Fruit fly (Drosophila melanogaster) whole organism, pupa: Measurements from ENCODE around the gene mRpS24.

ENCODE experiments used
- CG10348 ChIP-seq: fragments of 200-800 bp; sonication (Bioruptor generic); IDR thresholded peaks from 2 replicates; pipeline ENCODE4 v1.3.6; 2022; ENCODE audit warnings: missing biosample characterization, missing genetic modification characterization
- CG12605 ChIP-seq: fragments of 200-800 bp; sonication (Bioruptor generic); IDR thresholded peaks from 2 replicates; pipeline ENCODE4 v1.3.6; 2022; ENCODE audit warnings: missing biosample characterization, missing genetic modification characterization
- CG13204 ChIP-seq: fragments of 200-800 bp; sonication (Bioruptor generic); optimal IDR thresholded peaks from 2 replicates; lab custom pipeline; 2018; ENCODE audit warnings: missing biosample characterization, mild to moderate bottlenecking, missing genetic modification characterization, moderate library complexity
- CG14655 ChIP-seq: fragments of 200-800 bp; sonication (Bioruptor generic); optimal IDR thresholded peaks from 3 replicates; lab custom pipeline; 2017; ENCODE audit warnings: mild to moderate bottlenecking, missing biosample characterization, missing genetic modification reagents, missing genetic modification characterization
- CG15710 ChIP-seq: fragments of 200-800 bp; sonication (Bioruptor generic); optimal IDR thresholded peaks from 2 replicates; lab custom pipeline; 2018; ENCODE audit warnings: missing biosample characterization, mild to moderate bottlenecking, missing genetic modification characterization, moderate library complexity
- CG17806 ChIP-seq: fragments of 200-800 bp; sonication (Bioruptor generic); optimal IDR thresholded peaks from 2 replicates; lab custom pipeline; 2018; ENCODE audit warnings: missing biosample characterization, mild to moderate bottlenecking, missing genetic modification characterization, moderate library complexity
- CG32121 ChIP-seq: fragments of 200-800 bp; sonication (Bioruptor generic); IDR thresholded peaks from 2 replicates; pipeline ENCODE4 v1.3.6; 2022; ENCODE audit warnings: missing biosample characterization, missing genetic modification characterization
- CG34367 ChIP-seq: fragments of 200-800 bp; sonication (Bioruptor generic); optimal IDR thresholded peaks from 2 replicates; lab custom pipeline; 2018; ENCODE audit warnings: missing biosample characterization, mild to moderate bottlenecking, missing genetic modification characterization
- CG4496 ChIP-seq: fragments of 200-800 bp; sonication (Bioruptor generic); IDR thresholded peaks from 3 replicates; pipeline ENCODE4 v1.3.6; 2022; ENCODE audit warnings: missing biosample characterization, missing genetic modification characterization
- CG8159 ChIP-seq: fragments of 200-800 bp; sonication (Bioruptor generic); optimal IDR thresholded peaks from 3 replicates; lab custom pipeline; 2018; ENCODE audit warnings: missing biosample characterization, mild to moderate bottlenecking, missing genetic modification characterization, moderate library complexity
- CG8301 ChIP-seq: fragments of 200-800 bp; sonication (Bioruptor generic); optimal IDR thresholded peaks from 2 replicates; lab custom pipeline; 2018; ENCODE audit warnings: missing biosample characterization, mild to moderate bottlenecking, missing genetic modification characterization
- CG9948 ChIP-seq: fragments of 200-800 bp; sonication (Bioruptor generic); optimal IDR thresholded peaks from 2 replicates; lab custom pipeline; 2018; ENCODE audit warnings: missing biosample characterization, mild to moderate bottlenecking, missing genetic modification characterization, moderate library complexity
- D1 ChIP-seq: fragments of 200-800 bp; sonication (Bioruptor generic); optimal IDR thresholded peaks from 2 replicates; lab custom pipeline; 2018; ENCODE audit warnings: missing biosample characterization, mild to moderate bottlenecking, missing genetic modification characterization, moderate library complexity
- EcR ChIP-seq: fragments of 200-800 bp; sonication (Bioruptor generic); optimal IDR thresholded peaks from 3 replicates; lab custom pipeline; 2019; ENCODE audit warnings: missing biosample characterization, missing genetic modification characterization, mild to moderate bottlenecking, moderate library complexity, missing genetic modification reagents
- Ets98B ChIP-seq: fragments of 200-800 bp; sonication (Bioruptor generic); IDR thresholded peaks from 2 replicates; pipeline ENCODE4 v1.3.6; 2022; ENCODE audit warnings: missing biosample characterization, missing genetic modification characterization
- Pif1A ChIP-seq: fragments of 200-800 bp; sonication (Bioruptor generic); optimal IDR thresholded peaks from 3 replicates; lab custom pipeline; 2016; ENCODE audit warnings: missing biosample characterization, missing genetic modification characterization
- Pif1B ChIP-seq: fragments of 200-800 bp; sonication (Bioruptor generic); optimal IDR thresholded peaks from 3 replicates; lab custom pipeline; 2016; ENCODE audit warnings: missing biosample characterization, missing genetic modification characterization
- Snoo ChIP-seq: fragments of 200-800 bp; sonication (Bioruptor generic); optimal IDR thresholded peaks from 3 replicates; lab custom pipeline; 2017; ENCODE audit warnings: missing biosample characterization, mild to moderate bottlenecking, missing genetic modification characterization, inconsistent platforms
- fd96Ca ChIP-seq: fragments of 200-800 bp; sonication (Bioruptor generic); IDR thresholded peaks from 3 replicates; pipeline ENCODE4 v1.3.6; 2022; ENCODE audit warnings: missing biosample characterization, missing genetic modification characterization
- gl ChIP-seq: fragments of 200-800 bp; sonication (Bioruptor generic); optimal IDR thresholded peaks from 2 replicates; lab custom pipeline; 2018; ENCODE audit warnings: missing biosample characterization, mild to moderate bottlenecking, missing genetic modification characterization
- rn ChIP-seq: fragments of 200-800 bp; sonication (Bioruptor generic); IDR thresholded peaks from 2 replicates; pipeline ENCODE4 v1.3.6; 2022; ENCODE audit warnings: missing biosample characterization, missing genetic modification characterization

The mRpS24 gene

DNA sequence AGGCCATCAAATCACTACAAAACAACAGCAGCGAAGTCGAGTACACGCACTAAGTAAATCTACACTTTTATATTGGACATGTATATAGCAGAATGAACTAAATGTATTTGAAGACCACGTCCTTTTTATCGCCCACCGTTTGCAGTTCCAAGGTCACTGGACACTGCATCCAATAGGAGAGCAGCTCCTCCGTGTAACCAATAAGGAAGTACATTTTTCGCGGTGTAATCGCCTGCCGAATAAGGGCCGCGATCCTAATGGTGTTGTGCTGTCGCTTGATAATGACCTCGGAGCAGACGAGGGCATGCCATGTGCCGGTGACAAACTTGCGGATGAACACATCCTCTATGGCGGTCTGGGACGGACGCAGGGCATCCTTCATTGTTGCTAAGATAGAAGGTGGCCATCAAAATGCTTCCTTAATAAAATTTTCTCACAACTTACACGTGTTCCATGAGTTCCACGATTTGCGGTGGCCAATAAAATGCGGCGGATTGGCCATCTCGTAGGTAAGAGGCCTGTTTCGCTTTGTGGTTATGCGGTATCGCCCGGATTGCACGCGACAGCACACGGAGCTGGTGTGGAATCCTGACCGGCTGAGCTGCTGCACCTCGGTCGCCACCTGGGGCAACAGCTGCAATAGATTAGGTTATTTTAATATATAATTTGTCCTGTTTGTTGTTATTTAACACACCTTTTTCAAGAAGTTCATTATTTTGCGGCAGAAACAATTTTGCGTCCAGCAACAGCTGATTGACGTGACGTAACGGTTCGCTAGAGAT lies at the start of gene mRpS24:
mRpS24 (minus strand) TSS at position 772 of the 782 bp plus-strand sequence.
- TF ChIP-seq CG10348 (GFP tag; lab: Robert Waterston, UW), result no peak
- no peak for TF ChIP-seq CG13204 (GFP tag; lab: Kevin White, UChicago)
- no peak for TF ChIP-seq fd96Ca
- TF ChIP-seq CG8301 (tag; lab: Kevin White, UChicago), result no peak
- no peak for TF ChIP-seq CG34367
- TF ChIP-seq Ets98B (GFP tag; lab: Robert Waterston, UW), result no peak
- no peak for TF ChIP-seq CG4496
- TF ChIP-seq D1 (tag; lab: Kevin White, UChicago), result no peak
- no peak for TF ChIP-seq EcR (GFP tag; lab: Kevin White, UChicago)
- no peak for TF ChIP-seq CG8159 (tag; lab: Kevin White, UChicago)
- no peak for TF ChIP-seq CG15710 (tag; lab: Kevin White, UChicago)
- TF ChIP-seq CG12605 (GFP tag; lab: Robert Waterston, UW), result no peak

DNA sequence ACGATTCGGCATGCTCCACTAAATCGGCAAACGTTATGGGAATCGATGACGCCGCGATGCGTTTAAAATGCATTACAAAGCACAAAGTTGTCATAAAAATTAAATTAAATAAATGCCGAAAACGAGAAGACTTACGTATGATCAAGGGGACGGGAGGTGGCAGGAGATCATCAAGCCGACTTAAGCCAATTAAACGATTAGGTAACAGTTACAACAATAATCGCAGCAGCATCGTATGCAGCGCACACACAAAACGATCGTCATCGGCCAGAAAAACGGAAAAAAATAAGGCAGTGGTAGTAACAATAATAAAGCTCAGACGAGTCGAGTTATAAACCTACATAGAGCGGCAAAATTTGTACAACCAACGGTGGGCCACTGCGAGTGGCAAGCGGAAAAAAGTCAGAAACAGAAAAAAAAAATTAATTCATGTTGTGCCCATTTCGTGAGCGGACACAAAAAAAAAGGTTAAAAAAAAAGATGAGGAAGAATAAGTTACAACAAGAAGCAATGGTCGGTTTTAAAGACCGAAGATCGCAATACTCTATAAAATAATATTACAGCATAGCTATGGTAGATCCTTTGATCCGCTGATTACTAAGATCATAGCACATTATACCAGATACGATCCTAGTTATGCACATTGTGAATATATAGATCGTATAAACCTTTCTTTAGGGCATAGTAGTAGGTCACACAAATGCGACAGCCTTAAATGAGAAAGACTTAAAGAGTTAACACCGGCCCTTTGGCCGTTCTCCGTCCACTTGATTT lies 43.2 kb upstream of the mRpS24 start:
- TF ChIP-seq CG4496 (peak; percentile 9; the same call in 1 of the 3 replicates), Pif1A (GFP tag; lab: Kevin White, UChicago) (peak; percentile 47), CG15710 (tag; lab: Kevin White, UChicago) (peak; percentile 33), CG34367 (peak; percentile 43), CG14655 (GFP tag; lab: Kevin White, UChicago) (peak; percentile 21), CG17806 (tag; lab: Kevin White, UChicago) (peak; percentile 24), CG12605 (GFP tag; lab: Robert Waterston, UW) (peak; percentile 39; the same call in 1 of the 2 replicates), CG8159 (tag; lab: Kevin White, UChicago) (peak; percentile 40), EcR (GFP tag; lab: Kevin White, UChicago) (no peak), D1 (tag; lab: Kevin White, UChicago) (no peak), rn (no peak), Snoo (tag; lab: Kevin White, UChicago) (peak; percentile 57), Ets98B (GFP tag; lab: Robert Waterston, UW) (no peak), fd96Ca (peak; percentile 34; the same call in 1 of the 3 replicates), CG32121 (no peak), CG8301 (tag; lab: Kevin White, UChicago) (peak; percentile 3), CG9948 (peak; percentile 8), gl (tag; lab: Kevin White, UChicago) (no peak), Pif1B (GFP tag; lab: Kevin White, UChicago) (peak; percentile 38), CG13204 (GFP tag; lab: Kevin White, UChicago) (no peak), CG10348 (GFP tag; lab: Robert Waterston, UW) (no peak)

- TF ChIP-seq CG12605 (GFP tag; lab: Robert Waterston, UW) (no peak), CG14655 (GFP tag; lab: Kevin White, UChicago) (no peak), CG10348 (GFP tag; lab: Robert Waterston, UW) (no peak), fd96Ca (no peak), Pif1B (GFP tag; lab: Kevin White, UChicago) (no peak), Ets98B (GFP tag; lab: Robert Waterston, UW) (no peak), CG34367 (no peak), CG13204 (GFP tag; lab: Kevin White, UChicago) (no peak), gl (tag; lab: Kevin White, UChicago) (no peak), CG32121 (no peak), Snoo (tag; lab: Kevin White, UChicago) (peak; percentile 43), CG8159 (tag; lab: Kevin White, UChicago) (peak; percentile 5)
- TF ChIP-seq, all 21 proteins: peak for 2
These were observed 42.6 kb upstream of the mRpS24 start for dm6 chr3R:24205935-24206334.

- TF ChIP-seq gl (tag; lab: Kevin White, UChicago), result no peak
- TF ChIP-seq fd96Ca, result no peak
- no peak for TF ChIP-seq CG13204 (GFP tag; lab: Kevin White, UChicago)
- TF ChIP-seq rn, result no peak
- no peak for TF ChIP-seq Snoo (tag; lab: Kevin White, UChicago)
- TF ChIP-seq Pif1B (GFP tag; lab: Kevin White, UChicago), result no peak
- TF ChIP-seq CG12605 (GFP tag; lab: Robert Waterston, UW), result no peak
- no peak for TF ChIP-seq D1 (tag; lab: Kevin White, UChicago)
- no peak for TF ChIP-seq CG15710 (tag; lab: Kevin White, UChicago)
- TF ChIP-seq CG4496, result no peak
- no peak for TF ChIP-seq CG17806 (tag; lab: Kevin White, UChicago)
These were observed 42.0 kb upstream of the mRpS24 start for dm6 chr3R:24205234-24205894.

DNA sequence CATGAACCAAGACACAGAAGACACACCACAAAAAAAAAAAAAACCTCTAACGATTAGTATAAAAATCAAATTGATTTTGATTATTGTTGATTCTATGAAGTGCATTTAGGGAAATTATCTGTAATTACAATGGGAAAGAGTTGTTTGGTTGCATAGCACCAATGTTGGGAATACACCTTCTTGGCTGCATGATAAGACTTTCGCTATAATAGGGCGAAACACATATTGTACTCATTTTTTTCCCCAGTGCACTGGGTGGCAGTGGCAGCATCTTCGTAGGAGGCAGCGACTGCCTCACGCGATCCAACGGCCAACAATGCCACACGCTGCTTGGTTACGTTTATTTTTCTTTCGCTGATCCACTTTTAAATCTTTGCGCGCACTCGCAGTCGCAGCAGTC lies 40.7 kb upstream of the mRpS24 start:
- peak; percentile 41 for TF ChIP-seq CG9948
- TF ChIP-seq CG34367, result no peak
- no peak for TF ChIP-seq CG10348 (GFP tag; lab: Robert Waterston, UW)
- TF ChIP-seq rn, result no peak
- peak; percentile 75 for TF ChIP-seq fd96Ca
- peak; percentile 12 for TF ChIP-seq CG17806 (tag; lab: Kevin White, UChicago)
- TF ChIP-seq CG13204 (GFP tag; lab: Kevin White, UChicago), result no peak
- no peak for TF ChIP-seq CG12605 (GFP tag; lab: Robert Waterston, UW)
- no peak for TF ChIP-seq Snoo (tag; lab: Kevin White, UChicago)
- TF ChIP-seq CG8159 (tag; lab: Kevin White, UChicago), result no peak
- no peak for TF ChIP-seq CG15710 (tag; lab: Kevin White, UChicago)
- no peak for TF ChIP-seq EcR (GFP tag; lab: Kevin White, UChicago)
- TF ChIP-seq gl (tag; lab: Kevin White, UChicago), result no peak
- TF ChIP-seq CG14655 (GFP tag; lab: Kevin White, UChicago), result peak; percentile 71
- TF ChIP-seq CG4496, result no peak; the same call in 2 of the 3 replicates
- TF ChIP-seq CG32121, result 0 out of 2 replicates have a peak, but pooled peaks have one; percentile 15
- TF ChIP-seq Pif1A (GFP tag; lab: Kevin White, UChicago), result no peak
- TF ChIP-seq Pif1B (GFP tag; lab: Kevin White, UChicago), result no peak
- no peak for TF ChIP-seq D1 (tag; lab: Kevin White, UChicago)
- TF ChIP-seq Ets98B (GFP tag; lab: Robert Waterston, UW), result peak; percentile 49; the same call in 1 of the 2 replicates
- TF ChIP-seq CG8301 (tag; lab: Kevin White, UChicago), result peak; percentile 73
